Worm (Caenorhabditis elegans): Measurements from ENCODE around the gene Y43F8B.3.

DNA sequence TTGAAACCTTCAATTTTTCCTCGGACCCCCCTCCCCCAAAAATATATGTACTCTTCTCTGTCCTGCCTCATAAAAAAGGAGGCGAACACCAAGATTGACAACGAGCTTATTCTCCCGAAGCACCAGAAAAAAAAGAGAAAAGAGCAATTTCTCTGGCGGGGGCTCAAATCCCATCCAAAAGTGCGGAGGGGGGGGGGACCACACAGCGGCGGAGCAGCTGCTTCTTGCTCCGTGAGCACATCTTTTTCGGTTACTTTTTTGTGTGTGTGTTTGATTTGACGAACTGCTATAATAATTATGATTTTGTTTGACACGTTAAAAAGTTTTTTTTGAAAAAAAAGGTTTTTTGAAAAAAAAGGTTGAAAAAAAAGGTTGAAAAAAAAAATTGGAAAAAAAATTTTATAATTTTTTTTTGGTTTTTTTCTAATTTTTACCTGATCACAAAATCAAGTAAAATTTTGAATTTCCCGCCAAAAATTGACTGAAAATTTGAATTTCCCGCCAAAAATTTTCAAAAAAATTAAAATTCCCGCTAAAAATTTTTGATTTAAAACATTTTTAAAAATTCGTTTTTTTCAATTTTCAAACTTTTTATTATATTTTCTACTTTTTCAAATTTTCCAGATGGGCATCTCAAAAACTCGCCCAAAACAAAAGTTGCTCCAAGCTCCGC lies 28.9 kb upstream of the Y43F8B.3 start, which contains the start of gene Y43F8B.10:
- TF ChIP-seq dao-5 (tag; optimal IDR thresholded peaks at IDR 0.05): no peak
- no peak for TF ChIP-seq W03F9.2 (tag; optimal IDR thresholded peaks at IDR 0.05)

All from whole organism, L4/young adult.